Fruit fly (Drosophila melanogaster) whole organism, prepupa: Measurements from ENCODE around the gene CG5958.

Experiments used
- CG11294 ChIP-seq: fragments of 200-800 bp; sonication (Bioruptor generic); IDR thresholded peaks from 2 replicates; pipeline ENCODE4 v1.3.6; 2022; ENCODE audit warnings: missing biosample characterization, missing genetic modification characterization
- CG11762 ChIP-seq: fragments of 200-800 bp; sonication (Bioruptor generic); optimal IDR thresholded peaks from 3 replicates; lab custom pipeline; 2016; ENCODE audit warnings: missing biosample characterization, missing genetic modification characterization; ENCODE audit not compliant: insufficient read depth
- CG16779 ChIP-seq: fragments of 200-800 bp; sonication (Bioruptor generic); optimal IDR thresholded peaks from 3 replicates; lab custom pipeline; 2017; ENCODE audit warnings: missing biosample characterization, mild to moderate bottlenecking, missing genetic modification characterization
- CG8632 ChIP-seq: fragments of 200-800 bp; sonication (Bioruptor generic); optimal IDR thresholded peaks from 3 replicates; lab custom pipeline; 2016; ENCODE audit warnings: missing biosample characterization, missing genetic modification characterization
- Ets21C ChIP-seq: fragments of 200-800 bp; sonication (Bioruptor generic); optimal IDR thresholded peaks from 3 replicates; lab custom pipeline; 2016; ENCODE audit warnings: missing biosample characterization, missing genetic modification characterization
- Sox15 ChIP-seq: fragments of 200-800 bp; sonication (Bioruptor generic); optimal IDR thresholded peaks from 3 replicates; lab custom pipeline; 2016; ENCODE audit warnings: missing biosample characterization, missing genetic modification characterization

- no peak for TF ChIP-seq CG16779 (tag; lab: Kevin White, UChicago)
- TF ChIP-seq CG11294 (GFP tag; lab: Robert Waterston, UW), result no peak
- no peak for TF ChIP-seq Sox15
- no peak for TF ChIP-seq CG11762
- TF ChIP-seq CG8632 (GFP tag; lab: Kevin White, UChicago), result no peak
- no peak for TF ChIP-seq Ets21C (GFP tag; lab: Kevin White, UChicago)
Observed at dm6 chr2L:7401627-7402026, 31.7 kb downstream of the CG5958 start.
